Fruit fly (Drosophila melanogaster) whole organism: ENCODE data around the gene CG15814.

ENCODE experiments used
- CG8478 ChIP-seq: fragments of >200 bp; optimal IDR thresholded peaks from 2 replicates; lab custom pipeline; 2018; ENCODE audit warnings: inconsistent platforms
- Dll ChIP-seq: fragments of >200 bp; optimal IDR thresholded peaks from 2 replicates; lab custom pipeline; 2017
- EcR ChIP-seq, 2 experiments: fragments of >200 bp; optimal IDR thresholded peaks; 2 replicates each; lab custom pipeline; 2017; ENCODE audit warnings: missing biosample characterization in 2 of 2, missing genetic modification characterization in 2 of 2, missing genetic modification reagents in 2 of 2
- pan ChIP-seq: fragments of >200 bp; optimal IDR thresholded peaks from 2 replicates; lab custom pipeline; 2017
- psq ChIP-seq: fragments of >200 bp; optimal IDR thresholded peaks from 2 replicates; lab custom pipeline; 2017
- usp ChIP-seq: fragments of >200 bp; optimal IDR thresholded peaks from 2 replicates; lab custom pipeline; 2017; ENCODE audit warnings: missing biosample characterization, missing genetic modification characterization, mixed read lengths

dm6 chrX:17860711-17861110 is 10.6 kb upstream of the CG15814 start, which contains the start of the genes Arp8 and CG6769:
- TF ChIP-seq psq (no peak), pan (lab: Kevin White, UChicago) (no peak), CG8478 (lab: Kevin White, UChicago) (no peak), Dll (lab: Kevin White, UChicago) (no peak), usp (GFP tag; lab: Kevin White, UChicago) (no peak), EcR (GFP tag; optimal IDR thresholded peaks at IDR 0.05; lab: Kevin White, UChicago) (no peak)
